Fruit fly (Drosophila melanogaster) whole organism, embryonic: ENCODE results near the gene Spn85F.

Source experiments
- Abd-B ChIP-seq: fragments of 200-800 bp; sonication (Bioruptor generic); optimal IDR thresholded peaks from 2 replicates; lab custom pipeline; 2018; ENCODE audit warnings: missing biosample characterization, mild to moderate bottlenecking, missing genetic modification characterization, moderate library complexity
- Antp ChIP-seq: fragments of 200-800 bp; sonication (Bioruptor generic); optimal IDR thresholded peaks from 3 replicates; lab custom pipeline; 2016; ENCODE audit warnings: missing biosample characterization, missing genetic modification characterization
- Atf-2 ChIP-seq: fragments of 200-800 bp; sonication (Bioruptor generic); optimal IDR thresholded peaks from 2 replicates; lab custom pipeline; 2016; ENCODE audit warnings: missing biosample characterization, missing genetic modification characterization
- Atf3 ChIP-seq: fragments of 200-800 bp; sonication (Bioruptor generic); optimal IDR thresholded peaks from 3 replicates; lab custom pipeline; 2016; ENCODE audit warnings: missing biosample characterization, missing genetic modification characterization
- Atf6 ChIP-seq: fragments of 200-800 bp; sonication (Bioruptor generic); IDR thresholded peaks from 2 replicates; pipeline ENCODE4 v1.3.6; 2022; ENCODE audit warnings: missing biosample characterization, missing genetic modification characterization
- Blimp-1 ChIP-seq: fragments of 200-800 bp; sonication (Bioruptor generic); optimal IDR thresholded peaks from 3 replicates; lab custom pipeline; 2018; ENCODE audit warnings: missing biosample characterization, missing genetic modification characterization, mild to moderate bottlenecking, moderate library complexity, missing genetic modification reagents
- CG10366 ChIP-seq: fragments of 200-800 bp; sonication (Bioruptor generic); IDR thresholded peaks from 2 replicates; pipeline ENCODE4 v1.3.6; 2022; ENCODE audit warnings: missing biosample characterization, missing genetic modification characterization
- CG11456 ChIP-seq: fragments of 200-800 bp; sonication (Bioruptor generic); IDR thresholded peaks from 3 replicates; pipeline ENCODE4 v1.3.6; 2022; ENCODE audit warnings: missing biosample characterization, missing genetic modification characterization
- CG12219 ChIP-seq: fragments of 200-800 bp; sonication (Bioruptor generic); optimal IDR thresholded peaks from 3 replicates; lab custom pipeline; 2018; ENCODE audit warnings: missing biosample characterization, mild to moderate bottlenecking, missing genetic modification characterization
- CG12659 ChIP-seq: fragments of 200-800 bp; sonication (Bioruptor generic); optimal IDR thresholded peaks from 3 replicates; lab custom pipeline; 2017; ENCODE audit warnings: mild to moderate bottlenecking, missing biosample characterization, missing genetic modification reagents, missing genetic modification characterization
- CG14667 ChIP-seq: fragments of 200-800 bp; sonication (Bioruptor generic); IDR thresholded peaks from 2 replicates; pipeline ENCODE4 v1.3.6; 2022; ENCODE audit warnings: missing biosample characterization, missing genetic modification characterization
- CG14860 ChIP-seq: fragments of 200-800 bp; sonication (Bioruptor generic); IDR thresholded peaks from 3 replicates; pipeline ENCODE4 v1.3.6; 2022; ENCODE audit warnings: missing biosample characterization, missing genetic modification characterization; ENCODE audit not compliant: partially characterized antibody
- CG17385 ChIP-seq: fragments of 200-800 bp; sonication (Bioruptor generic); optimal IDR thresholded peaks from 3 replicates; lab custom pipeline; 2018; ENCODE audit warnings: missing biosample characterization, mild to moderate bottlenecking, missing genetic modification characterization
- CG18011 ChIP-seq: fragments of 200-800 bp; sonication (Bioruptor generic); optimal IDR thresholded peaks from 2 replicates; lab custom pipeline; 2017; ENCODE audit warnings: missing biosample characterization, missing genetic modification characterization, mild to moderate bottlenecking, moderate library complexity, missing genotype
- CG2129 ChIP-seq: fragments of 200-800 bp; sonication (Bioruptor generic); IDR thresholded peaks from 2 replicates; pipeline ENCODE4 v1.3.6; 2022; ENCODE audit warnings: missing biosample characterization, missing genetic modification characterization; ENCODE audit not compliant: partially characterized antibody
- CG30403 ChIP-seq: fragments of 200-800 bp; sonication (Bioruptor generic); optimal IDR thresholded peaks from 3 replicates; lab custom pipeline; 2016; ENCODE audit warnings: missing biosample characterization, missing genetic modification characterization
- CG32767 ChIP-seq: fragments of 200-800 bp; sonication (Bioruptor generic); IDR thresholded peaks from 2 replicates; pipeline ENCODE4 v1.3.6; 2022; ENCODE audit warnings: missing biosample characterization, missing genetic modification characterization
- CG32772 ChIP-seq: fragments of 200-800 bp; sonication (Bioruptor generic); IDR thresholded peaks from 2 replicates; pipeline ENCODE4 v1.3.6; 2022; ENCODE audit warnings: missing biosample characterization, missing genetic modification characterization
- CG3407 ChIP-seq: fragments of 200-800 bp; sonication (Bioruptor generic); optimal IDR thresholded peaks from 2 replicates; lab custom pipeline; 2018; ENCODE audit warnings: missing biosample characterization, mild to moderate bottlenecking, missing genetic modification characterization
- CG4424 ChIP-seq: fragments of 200-800 bp; sonication (Bioruptor generic); optimal IDR thresholded peaks from 3 replicates; lab custom pipeline; 2016; ENCODE audit warnings: missing biosample characterization, missing genetic modification characterization
- CG4820 ChIP-seq: fragments of 200-800 bp; sonication (Bioruptor generic); optimal IDR thresholded peaks from 3 replicates; lab custom pipeline; 2016; ENCODE audit warnings: missing biosample characterization, missing genetic modification characterization
- Camta ChIP-seq: fragments of 200-800 bp; sonication (Bioruptor generic); optimal IDR thresholded peaks from 2 replicates; lab custom pipeline; 2016; ENCODE audit warnings: missing biosample characterization, missing genetic modification characterization
- Dek ChIP-seq: fragments of 200-800 bp; sonication (Bioruptor generic); optimal IDR thresholded peaks from 3 replicates; lab custom pipeline; 2019; ENCODE audit warnings: missing biosample characterization, mild to moderate bottlenecking, missing genetic modification characterization, moderate library complexity
- ERR ChIP-seq: fragments of 200-800 bp; sonication (Bioruptor generic); optimal IDR thresholded peaks from 2 replicates; lab custom pipeline; 2016; ENCODE audit warnings: missing biosample characterization, missing genetic modification characterization
- Fer2 ChIP-seq: fragments of 200-800 bp; sonication (Bioruptor generic); optimal IDR thresholded peaks from 2 replicates; lab custom pipeline; 2018; ENCODE audit warnings: missing biosample characterization, mild to moderate bottlenecking, missing genetic modification characterization, moderate library complexity
- Hr51 ChIP-seq, 2 experiments: fragments of 200-800 bp; sonication (Bioruptor generic); optimal IDR thresholded peaks; 2 replicates in 1 of 2; 3 replicates in 1 of 2; lab custom pipeline; 2016 to 2018; ENCODE audit warnings: missing biosample characterization in 2 of 2, missing genetic modification characterization in 2 of 2, mild to moderate bottlenecking in 1 of 2, moderate library complexity in 1 of 2
- MTF-1 ChIP-seq: fragments of 200-800 bp; sonication (Bioruptor generic); optimal IDR thresholded peaks from 2 replicates; lab custom pipeline; 2018; ENCODE audit warnings: missing biosample characterization, mild to moderate bottlenecking, missing genetic modification characterization, borderline replicate concordance
- Mes4 ChIP-seq: fragments of 200-800 bp; sonication (Bioruptor generic); optimal IDR thresholded peaks from 2 replicates; lab custom pipeline; 2016; ENCODE audit warnings: missing biosample characterization, missing genetic modification characterization
- Nf-YB ChIP-seq: fragments of 200-800 bp; sonication (Bioruptor generic); optimal IDR thresholded peaks from 3 replicates; lab custom pipeline; 2019; ENCODE audit warnings: missing biosample characterization, mild to moderate bottlenecking, missing genetic modification characterization, moderate library complexity
- PHDP ChIP-seq: fragments of 200-800 bp; sonication (Bioruptor generic); optimal IDR thresholded peaks from 3 replicates; lab custom pipeline; 2018; ENCODE audit warnings: missing biosample characterization, mild to moderate bottlenecking, missing genetic modification characterization, moderate library complexity
- Pdp1 ChIP-seq, 2 experiments: fragments of 200-800 bp; sonication (Bioruptor generic); optimal IDR thresholded peaks; 3 replicates each; lab custom pipeline; 2016; ENCODE audit warnings: missing biosample characterization in 2 of 2, missing genetic modification characterization in 2 of 2, mild to moderate bottlenecking in 1 of 2, moderate library complexity in 1 of 2
- Poxn ChIP-seq: fragments of 200-800 bp; sonication (Bioruptor generic); IDR thresholded peaks from 2 replicates; pipeline ENCODE4 v1.3.6; 2022; ENCODE audit warnings: missing biosample characterization, missing genetic modification characterization
- Xbp1 ChIP-seq: fragments of 200-800 bp; sonication (Bioruptor generic); optimal IDR thresholded peaks from 3 replicates; lab custom pipeline; 2016; ENCODE audit warnings: missing biosample characterization, mild to moderate bottlenecking, missing genetic modification characterization
- YL-1 ChIP-seq: fragments of 200-800 bp; sonication (Bioruptor generic); optimal IDR thresholded peaks from 3 replicates; lab custom pipeline; 2017; ENCODE audit warnings: missing biosample characterization, mild to moderate bottlenecking, missing genetic modification characterization
- crc ChIP-seq: fragments of 200-800 bp; sonication (Bioruptor generic); optimal IDR thresholded peaks from 2 replicates; lab custom pipeline; 2016; ENCODE audit warnings: missing biosample characterization, missing genetic modification characterization
- dm ChIP-seq: fragments of 200-800 bp; sonication (Bioruptor generic); optimal IDR thresholded peaks from 3 replicates; lab custom pipeline; 2016; ENCODE audit warnings: missing biosample characterization, missing genetic modification characterization
- dpn ChIP-seq, 2 experiments: fragments of 200-800 bp; sonication (Bioruptor generic); optimal IDR thresholded peaks; 3 replicates each; lab custom pipeline; 2016; ENCODE audit warnings: missing biosample characterization in 2 of 2, missing genetic modification characterization in 2 of 2
- eve ChIP-seq, 2 experiments: fragments of >200 bp; optimal IDR thresholded peaks; 2 replicates each; lab custom pipeline; 2017; ENCODE audit warnings: missing biosample characterization in 2 of 2, missing genetic modification characterization in 2 of 2
- exex ChIP-seq: fragments of 200-800 bp; sonication (Bioruptor generic); optimal IDR thresholded peaks from 4 replicates; lab custom pipeline; 2018; ENCODE audit warnings: missing biosample characterization, mild to moderate bottlenecking, missing genetic modification characterization, moderate library complexity
- eyg ChIP-seq: fragments of 200-800 bp; sonication (Bioruptor generic); optimal IDR thresholded peaks from 3 replicates; lab custom pipeline; 2016; ENCODE audit warnings: missing biosample characterization, missing genetic modification characterization
- gem ChIP-seq: fragments of 200-800 bp; sonication (Bioruptor generic); optimal IDR thresholded peaks from 2 replicates; lab custom pipeline; 2019; ENCODE audit warnings: missing biosample characterization, mild to moderate bottlenecking, missing genetic modification characterization, moderate library complexity
- odd ChIP-seq: fragments of 200-800 bp; sonication (Bioruptor generic); optimal IDR thresholded peaks from 2 replicates; lab custom pipeline; 2017; ENCODE audit warnings: missing biosample characterization, mild to moderate bottlenecking, missing genetic modification characterization
- phol ChIP-seq: fragments of 200-800 bp; sonication (Bioruptor generic); optimal IDR thresholded peaks from 3 replicates; lab custom pipeline; 2018; ENCODE audit warnings: missing biosample characterization, mild to moderate bottlenecking, missing genetic modification characterization, moderate library complexity
- prd ChIP-seq, 3 experiments: fragments of >200 bp in 2 of 3; fragments of 200-800 bp in 1 of 3; sonication (Bioruptor generic) in 1 of 3; optimal IDR thresholded peaks in 2 of 3; IDR thresholded peaks in 1 of 3; 2 replicates in 2 of 3; 3 replicates in 1 of 3; pipeline versions ENCODE4 v1.3.6 to Lab custom; 2017 to 2022; ENCODE audit warnings: missing biosample characterization in 1 of 3, missing genetic modification characterization in 1 of 3
- trh ChIP-seq: fragments of 200-800 bp; sonication (Bioruptor generic); optimal IDR thresholded peaks from 2 replicates; lab custom pipeline; 2016; ENCODE audit warnings: missing biosample characterization, missing genetic modification characterization
- vvl ChIP-seq: fragments of 200-800 bp; sonication (Bioruptor generic); IDR thresholded peaks from 2 replicates; pipeline ENCODE4 v1.3.6; 2022; ENCODE audit warnings: missing biosample characterization, missing genetic modification characterization
- zf30C ChIP-seq: fragments of 200-800 bp; sonication (Bioruptor generic); optimal IDR thresholded peaks from 3 replicates; lab custom pipeline; 2018; ENCODE audit warnings: missing biosample characterization, mild to moderate bottlenecking, missing genetic modification characterization

Spn85F gene

DNA sequence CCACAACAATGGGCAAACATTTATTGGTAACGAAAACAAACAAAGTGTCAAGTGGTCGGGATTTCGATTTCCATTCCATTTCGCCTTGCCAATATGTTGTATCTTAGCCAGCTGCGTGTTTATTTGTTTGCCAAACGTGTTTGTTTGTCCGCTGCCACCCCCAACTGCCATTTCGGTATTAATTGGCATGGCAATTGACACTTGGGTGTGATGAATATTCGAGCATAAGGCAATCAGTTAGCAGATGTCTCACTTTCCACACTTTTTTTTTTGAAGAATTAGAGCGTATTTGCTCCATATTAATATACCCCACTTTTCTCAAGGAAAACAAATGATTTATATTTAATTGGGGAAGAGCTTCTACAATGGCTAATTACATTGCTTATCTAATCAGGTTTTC is 34.5 kb downstream of the Spn85F start:
- TF ChIP-seq Fer2, result no peak
- TF ChIP-seq Atf6 (GFP tag; lab: Robert Waterston, UW), result peak; percentile 28; the same call in 1 of the 2 replicates

DNA sequence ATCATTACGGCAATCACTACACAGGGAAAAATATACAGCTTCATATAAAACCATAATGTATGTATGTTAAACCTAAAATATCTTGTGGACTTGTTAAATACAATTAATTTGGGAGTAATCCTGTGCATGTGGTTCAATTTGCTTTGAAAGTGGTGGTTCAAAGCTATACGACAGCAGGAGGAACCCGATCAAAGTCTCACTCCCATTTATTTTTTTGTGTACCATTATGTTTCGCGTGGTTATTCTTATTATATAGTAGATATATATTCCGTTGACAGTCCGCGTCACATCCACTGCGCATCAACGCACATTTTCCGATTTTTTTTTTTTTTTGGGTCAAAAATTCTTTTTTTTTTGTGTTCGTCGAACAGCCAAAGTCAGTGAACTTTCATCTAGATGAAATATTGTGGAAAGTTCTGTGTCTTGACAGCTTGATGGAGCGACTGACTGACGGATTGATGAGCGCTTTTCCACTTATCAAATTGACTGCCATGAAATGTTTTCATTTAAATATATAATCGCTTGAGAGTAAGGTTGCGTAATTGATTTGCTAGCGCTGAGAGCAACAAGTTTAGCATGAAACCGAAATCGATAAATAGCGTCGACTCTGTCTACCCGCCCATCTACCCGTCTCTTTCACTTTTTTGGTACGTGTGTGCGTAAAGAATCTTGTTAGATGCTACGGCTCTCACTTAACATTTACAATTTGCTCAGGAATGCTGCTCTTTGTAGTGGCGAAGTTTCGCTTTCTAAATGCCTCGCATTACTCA is 36.2 kb downstream of the Spn85F start:
- TF ChIP-seq dpn (GFP tag; optimal IDR thresholded peaks at IDR 0.05; lab: Kevin White, UChicago), result no peak
- TF ChIP-seq CG12219 (GFP tag; lab: Kevin White, UChicago), result no peak
- no peak for TF ChIP-seq Antp
- no peak for TF ChIP-seq Atf-2 (GFP tag; lab: Kevin White, UChicago)
- no peak for TF ChIP-seq Poxn (GFP tag; lab: Robert Waterston, UW)
- TF ChIP-seq Dek (tag; lab: Kevin White, UChicago), result no peak
- TF ChIP-seq eve (GFP tag; optimal IDR thresholded peaks at IDR 0.05; lab: Kevin White, UChicago), result peak in 1 of 2 experiments; percentile 69
- no peak for TF ChIP-seq eyg (GFP tag; lab: Kevin White, UChicago)
- no peak for TF ChIP-seq odd (GFP tag; lab: Kevin White, UChicago)
- no peak for TF ChIP-seq ERR (GFP tag; lab: Kevin White, UChicago)
- no peak for TF ChIP-seq CG18011
- TF ChIP-seq zf30C (GFP tag; lab: Kevin White, UChicago), result no peak
- TF ChIP-seq CG10366 (GFP tag; lab: Robert Waterston, UW), result no peak
- TF ChIP-seq PHDP, result peak; percentile 16
- TF ChIP-seq CG14667 (GFP tag; lab: Robert Waterston, UW), result no peak
- TF ChIP-seq exex (tag; lab: Kevin White, UChicago), result no peak
- TF ChIP-seq CG14860, result no peak
- TF ChIP-seq CG11456, result no peak
- TF ChIP-seq crc (GFP tag; lab: Kevin White, UChicago), result no peak
- TF ChIP-seq CG4820, result no peak
- TF ChIP-seq CG3407 (GFP tag; lab: Kevin White, UChicago), result no peak
- no peak for TF ChIP-seq dm (GFP tag; lab: Kevin White, UChicago)
- TF ChIP-seq CG12659 (GFP tag; lab: Kevin White, UChicago), result peak; percentile 11
- peak; percentile 25 for TF ChIP-seq CG4424 (GFP tag; lab: Kevin White, UChicago)
- no peak for TF ChIP-seq Xbp1 (GFP tag; lab: Kevin White, UChicago)
- TF ChIP-seq CG2129 (GFP tag; lab: Robert Waterston, UW), result no peak
- TF ChIP-seq prd (optimal IDR thresholded peaks at IDR 0.05; lab: Kevin White, UChicago), result no peak
- peak; percentile 25; the same call in 1 of the 3 replicates for TF ChIP-seq prd (GFP tag; IDR thresholded peaks at IDR 0.05; lab: Robert Waterston, UW)
- TF ChIP-seq YL-1 (GFP tag; lab: Kevin White, UChicago), result no peak
- TF ChIP-seq CG30403, result peak; percentile 12
- no peak for TF ChIP-seq Mes4 (GFP tag; lab: Kevin White, UChicago)
- no peak for TF ChIP-seq trh (GFP tag; lab: Kevin White, UChicago)
- TF ChIP-seq Blimp-1 (GFP tag; lab: Kevin White, UChicago), result no peak
- TF ChIP-seq Atf3 (GFP tag; lab: Kevin White, UChicago), result no peak
- no peak for TF ChIP-seq Camta (GFP tag; lab: Kevin White, UChicago)
- TF ChIP-seq MTF-1, result no peak
- no peak for TF ChIP-seq vvl
- peak in 1 of 2 experiments; percentile 47 for TF ChIP-seq Hr51 (GFP tag; optimal IDR thresholded peaks at IDR 0.05; lab: Kevin White, UChicago)
- peak; percentile 35 for TF ChIP-seq gem (tag; lab: Kevin White, UChicago)
- peak in 1 of 2 experiments; percentile 87 for TF ChIP-seq Pdp1 (GFP tag; optimal IDR thresholded peaks at IDR 0.05; lab: Kevin White, UChicago)
- no peak for TF ChIP-seq CG32772 (GFP tag; lab: Robert Waterston, UW)
- TF ChIP-seq phol (tag; lab: Kevin White, UChicago), result peak; percentile 24
- no peak for TF ChIP-seq Nf-YB
- peak; percentile 41 for TF ChIP-seq Abd-B (GFP tag; lab: Kevin White, UChicago)
- no peak for TF ChIP-seq CG32767 (GFP tag; lab: Robert Waterston, UW)
- peak; percentile 13 for TF ChIP-seq CG17385 (GFP tag; lab: Kevin White, UChicago)
